Worm (Caenorhabditis elegans): Measurements from ENCODE around the gene mdl-1.

mdl-1 gene

DNA sequence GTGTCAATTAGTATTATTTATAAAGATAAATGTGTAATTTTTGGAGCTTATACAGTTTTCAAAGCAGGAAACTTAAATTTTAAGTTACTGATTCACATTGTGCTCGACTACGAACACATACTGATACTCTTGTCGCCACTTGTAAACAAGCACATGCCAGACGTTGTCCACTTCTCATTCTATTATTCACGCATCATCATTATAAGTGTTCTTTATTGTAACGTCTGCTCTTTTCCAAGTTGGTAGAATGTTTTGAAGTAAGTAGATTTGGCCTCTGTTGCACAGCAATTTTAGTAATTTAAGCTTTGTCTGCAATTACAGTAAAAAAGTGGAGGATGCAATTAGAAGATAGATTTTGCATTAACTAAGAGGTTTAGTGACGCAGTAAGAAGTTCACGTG lies 49.3 kb upstream of the mdl-1 start:
- TF ChIP-seq nhr-237 (tag; optimal IDR thresholded peaks at IDR 0.05) (no peak), elt-3 (tag; optimal IDR thresholded peaks at IDR 0.05) (no peak), ZK546.5 (tag; optimal IDR thresholded peaks at IDR 0.05) (no peak), egl-27 (tag; optimal IDR thresholded peaks at IDR 0.05) (no peak), unc-62 (GFP tag; optimal IDR thresholded peaks at IDR 0.05) (no peak), sem-4 (tag; optimal IDR thresholded peaks at IDR 0.05) (no peak), elt-1 (tag; optimal IDR thresholded peaks at IDR 0.05) (no peak)

DNA sequence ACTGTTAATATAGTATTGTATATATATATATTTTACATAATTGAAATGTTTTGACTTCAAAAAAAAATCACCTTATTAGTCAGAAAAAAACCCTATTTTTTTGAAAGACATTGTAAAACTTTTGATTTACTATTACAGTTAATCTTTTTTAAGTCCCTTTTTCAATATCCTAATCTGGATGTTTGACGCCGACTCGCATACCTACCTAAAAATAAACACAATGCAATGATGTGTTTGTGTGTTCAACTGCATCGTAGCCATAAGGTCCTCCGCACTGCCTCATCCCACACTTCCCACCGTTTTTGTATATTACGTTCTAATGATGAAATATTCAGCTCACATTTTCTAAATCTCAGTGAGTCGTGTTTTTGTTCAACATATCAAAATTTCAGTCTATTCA lies 48.8 kb upstream of the mdl-1 start, which contains the start of gene F38B6.3:
Gene F38B6.3 (plus strand): TSS at position 301 of the 400 bp plus-strand sequence.
- no peak for TF ChIP-seq ceh-82 (tag; optimal IDR thresholded peaks at IDR 0.05)
- TF ChIP-seq nhr-23 (tag; optimal IDR thresholded peaks at IDR 0.05) = no peak
- no peak for TF ChIP-seq skn-1 (tag; optimal IDR thresholded peaks at IDR 0.05)
- TF ChIP-seq ztf-11 (tag; optimal IDR thresholded peaks at IDR 0.05) = no peak
- no peak for TF ChIP-seq fos-1 (tag; optimal IDR thresholded peaks at IDR 0.05)
- no peak for TF ChIP-seq ama-1 (optimal IDR thresholded peaks at IDR 0.05)
- no peak for TF ChIP-seq alr-1 (tag; optimal IDR thresholded peaks at IDR 0.05)
- no peak for TF ChIP-seq elt-1 (tag; optimal IDR thresholded peaks at IDR 0.05)
- no peak for TF ChIP-seq nhr-237 (tag; optimal IDR thresholded peaks at IDR 0.05)
- no peak for TF ChIP-seq snpc-4 (tag; optimal IDR thresholded peaks at IDR 0.05)
- TF ChIP-seq C34F6.9 (tag; optimal IDR thresholded peaks at IDR 0.05) = no peak
- no peak for TF ChIP-seq ztf-4 (tag; optimal IDR thresholded peaks at IDR 0.05)
- TF ChIP-seq blmp-1 (tag; optimal IDR thresholded peaks at IDR 0.05; ENCODE audit: insufficient read depth) = no peak
- TF ChIP-seq gmeb-1 (tag; optimal IDR thresholded peaks at IDR 0.05) = no peak
- no peak for TF ChIP-seq unc-55 (GFP tag; optimal IDR thresholded peaks at IDR 0.05)
- no peak for TF ChIP-seq crh-2 (tag; optimal IDR thresholded peaks at IDR 0.05)
- no peak for TF ChIP-seq lin-39 (tag; optimal IDR thresholded peaks at IDR 0.05)
- TF ChIP-seq zag-1 (tag; optimal IDR thresholded peaks at IDR 0.05) = no peak
- no peak for TF ChIP-seq F13H6.1 (tag; optimal IDR thresholded peaks at IDR 0.05)

DNA sequence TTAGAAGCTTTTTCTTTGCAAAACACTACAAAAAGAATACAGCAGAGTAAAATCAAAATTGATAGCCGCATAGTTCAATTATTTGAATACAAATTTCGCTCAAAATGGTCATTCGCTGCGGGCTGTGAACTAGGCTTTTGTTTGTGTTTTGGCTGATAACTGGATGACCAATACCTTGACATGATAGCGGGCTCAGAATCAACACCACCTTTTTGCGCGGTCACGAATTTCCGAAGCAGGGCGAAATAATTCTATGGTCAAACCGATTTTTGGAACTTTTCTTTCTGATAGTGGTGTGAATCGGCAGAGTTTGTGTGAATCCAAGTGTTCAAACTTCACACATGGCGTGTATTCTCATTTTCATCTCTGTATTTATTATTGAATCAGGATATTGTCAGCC lies 43.9 kb upstream of the mdl-1 start, which contains the start of the genes F38B6.7 and F38B6.2:
Gene F38B6.7 (minus strand): TSS at position 101 of the 400 bp plus-strand sequence.
Gene F38B6.2 (plus strand): TSS at position 267 of the 400 bp plus-strand sequence.
- no peak for TF ChIP-seq unc-39 (tag; optimal IDR thresholded peaks at IDR 0.05)
- no peak for TF ChIP-seq zag-1 (tag; optimal IDR thresholded peaks at IDR 0.05)
- TF ChIP-seq nhr-11 (tag; optimal IDR thresholded peaks at IDR 0.05) = no peak
- no peak for TF ChIP-seq lin-39 (tag; optimal IDR thresholded peaks at IDR 0.05)
- TF ChIP-seq nhr-12 (tag; optimal IDR thresholded peaks at IDR 0.05) = no peak
- no peak for TF ChIP-seq lsy-2 (tag; optimal IDR thresholded peaks at IDR 0.05)
- TF ChIP-seq elt-1 (tag; optimal IDR thresholded peaks at IDR 0.05) = no peak
- no peak for TF ChIP-seq ceh-82 (tag; optimal IDR thresholded peaks at IDR 0.05)

DNA sequence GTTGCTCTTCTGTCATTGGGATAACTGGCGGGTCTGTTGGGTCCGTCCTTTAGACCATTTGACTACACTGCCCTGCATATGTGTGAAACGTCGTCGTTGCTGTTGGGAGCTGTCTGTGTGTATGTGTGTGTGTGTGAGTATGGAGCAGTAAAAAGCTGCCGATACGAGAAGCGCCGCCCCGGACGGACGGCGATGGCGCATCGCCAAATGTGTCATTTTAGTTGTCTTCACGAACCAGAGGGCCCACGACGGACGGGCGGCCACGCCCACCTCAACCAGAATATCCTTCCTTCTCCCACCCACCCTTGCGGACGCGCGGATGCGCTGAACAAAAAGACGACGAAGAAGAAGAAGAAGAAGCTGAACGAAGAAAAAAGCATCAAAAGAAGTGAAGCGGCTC lies 39.9 kb upstream of the mdl-1 start, which contains the start of gene acr-2:
Gene acr-2 (plus strand): TSS at position 301 of the 400 bp plus-strand sequence.
- TF ChIP-seq crh-2 (tag; optimal IDR thresholded peaks at IDR 0.05) = no peak
- TF ChIP-seq F13H6.1 (tag; optimal IDR thresholded peaks at IDR 0.05) = peak; percentile 8

DNA sequence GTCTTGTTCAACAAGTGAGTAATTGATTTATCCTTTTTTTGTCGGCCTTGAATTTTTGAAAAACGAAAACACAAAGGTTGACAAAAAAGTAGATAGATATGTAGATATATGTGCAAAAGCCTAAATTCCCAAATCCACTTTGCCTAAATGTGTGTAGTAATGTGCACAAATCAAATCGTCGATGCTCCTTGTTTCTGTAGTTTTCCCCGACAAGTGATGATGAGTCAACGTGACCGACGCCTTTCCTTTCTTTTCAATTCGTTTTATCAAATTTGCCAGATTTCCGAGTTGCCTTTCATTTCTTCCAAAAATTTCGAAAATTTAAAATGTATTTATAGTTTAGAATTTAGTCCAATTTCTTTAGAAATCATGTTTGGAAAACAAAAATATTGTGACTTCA lies 37.0 kb upstream of the mdl-1 start:
- TF ChIP-seq sma-9 (GFP tag; optimal IDR thresholded peaks at IDR 0.05) (peak; percentile 25), sma-9 (tag; optimal IDR thresholded peaks at IDR 0.05) (no peak), nhr-129 (tag; optimal IDR thresholded peaks at IDR 0.05) (no peak)

DNA sequence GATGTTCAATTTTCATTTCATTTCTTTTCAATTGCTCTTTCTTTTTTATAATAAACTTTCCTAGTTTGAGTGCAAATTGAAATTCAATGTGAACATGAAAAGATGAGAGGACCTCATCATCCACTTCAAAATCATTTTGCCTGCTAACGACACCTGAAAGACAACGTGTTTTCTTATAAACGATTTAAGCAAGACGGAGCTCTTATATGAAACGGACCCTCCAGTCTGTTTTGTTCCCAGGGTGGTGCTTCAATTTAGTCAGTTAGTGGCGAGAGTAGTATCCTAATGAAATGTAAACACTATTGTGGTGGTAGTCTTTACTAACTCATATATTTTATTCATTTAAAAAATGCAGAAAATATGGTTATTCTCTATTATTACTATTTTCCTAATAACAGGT lies 32.9 kb upstream of the mdl-1 start, which contains the start of gene acr-3:
Gene acr-3 (plus strand): TSS at position 301 of the 400 bp plus-strand sequence.
- TF ChIP-seq nhr-11 (tag; optimal IDR thresholded peaks at IDR 0.05) (no peak), ceh-16 (tag; optimal IDR thresholded peaks at IDR 0.05) (no peak), blmp-1 (tag; optimal IDR thresholded peaks at IDR 0.05; ENCODE audit: insufficient read depth) (no peak), lin-13 (GFP tag; optimal IDR thresholded peaks at IDR 0.05) (no peak)

Measured in whole organism, L2 larva.